Fruit fly (Drosophila melanogaster): ENCODE measurements around the gene Nek2.

Nek2 gene

DNA sequence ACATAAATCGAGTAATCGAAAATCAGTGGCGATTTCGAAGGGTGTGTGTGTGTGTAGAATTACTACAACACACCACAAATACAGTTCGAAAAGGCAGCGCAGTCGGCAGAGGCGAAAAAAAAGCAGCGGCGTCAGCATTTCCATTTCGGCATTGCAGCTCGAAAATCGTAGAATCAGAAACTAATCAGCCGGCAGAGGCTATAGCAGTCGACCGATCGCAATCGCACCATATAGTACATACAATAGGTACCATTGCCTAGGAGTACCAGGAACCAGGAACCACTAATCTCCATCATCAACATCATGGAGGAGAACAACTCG lies 17.6 kb upstream of the Nek2 start:
- TF ChIP-seq noc (tag; optimal IDR thresholded peaks at IDR 0.05), result no peak

DNA sequence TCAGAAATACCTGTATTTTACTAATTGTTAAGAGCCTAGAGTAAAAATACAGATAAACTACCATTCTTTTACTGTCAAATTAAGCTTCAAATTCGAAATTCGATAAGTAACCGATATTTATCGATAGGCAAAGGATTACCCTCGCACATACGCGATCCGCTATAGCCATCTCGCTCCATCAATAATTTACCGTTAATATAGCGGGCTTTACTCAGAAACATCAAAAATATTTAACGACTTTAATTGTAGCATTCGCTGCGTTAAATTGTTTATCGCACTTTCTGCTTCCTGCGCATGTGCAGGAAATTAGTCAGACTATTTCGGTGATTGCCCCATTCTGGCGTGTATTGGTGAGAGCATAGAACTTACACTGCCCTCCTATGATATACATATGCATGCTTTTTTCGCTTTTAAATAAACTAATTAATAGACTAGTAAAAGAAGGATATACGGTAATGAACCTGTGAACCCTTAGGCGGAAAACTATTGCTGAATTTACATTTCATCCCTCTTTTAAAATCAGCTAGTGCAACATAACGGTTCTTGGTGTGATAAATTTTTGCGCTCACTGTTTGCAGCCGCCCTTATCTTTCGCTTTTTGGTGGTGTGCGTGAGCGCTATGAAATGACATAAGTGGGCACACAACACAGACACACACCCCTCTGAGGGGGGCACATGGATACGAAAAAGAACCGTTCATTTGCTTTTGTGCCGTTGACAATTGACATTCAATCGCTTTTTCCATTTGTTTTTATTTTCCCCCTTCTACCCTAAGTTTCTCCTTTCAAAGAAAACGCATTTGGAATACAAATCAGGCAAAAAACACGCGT lies 17.0 kb upstream of the Nek2 start, which contains the start of the genes dpr14 and spidey:
TSS of gene dpr14 (minus strand) at position 48 of the 830 bp plus-strand sequence.
TSS of gene spidey (plus strand) at position 693 of the 830 bp plus-strand sequence.
- peak; percentile 95 for TF ChIP-seq noc (tag; optimal IDR thresholded peaks at IDR 0.05)

dm6 chrX:7901153-7902038 lies 9.9 kb upstream of the Nek2 start, which contains the start of the genes RpS6 and bys:
TSS of gene RpS6 (minus strand) at chrX:7901331.
TSS of gene bys (plus strand) at chrX:7901880.
- TF ChIP-seq noc (tag; optimal IDR thresholded peaks at IDR 0.05), result peak; percentile 17

DNA sequence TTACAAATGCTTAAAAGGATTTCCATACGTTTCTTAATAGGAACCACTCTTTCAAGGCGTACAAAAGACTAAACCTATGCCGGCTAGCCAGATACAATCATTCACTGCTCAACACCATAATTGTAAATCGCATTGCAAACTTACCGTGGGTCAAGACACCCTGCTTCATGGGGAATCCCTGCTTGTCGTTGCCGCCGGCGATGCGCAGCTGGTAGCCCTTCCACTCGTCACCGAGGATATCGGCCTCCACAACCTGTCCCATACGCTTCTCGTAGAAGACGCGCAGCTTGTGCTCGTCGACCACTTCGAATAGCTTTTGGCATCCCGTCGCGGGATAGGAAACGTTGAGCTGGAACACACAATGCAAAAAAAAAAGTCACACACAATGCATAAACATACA lies 9.2 kb upstream of the Nek2 start:
- no peak for TF ChIP-seq noc (tag; optimal IDR thresholded peaks at IDR 0.05)

DNA sequence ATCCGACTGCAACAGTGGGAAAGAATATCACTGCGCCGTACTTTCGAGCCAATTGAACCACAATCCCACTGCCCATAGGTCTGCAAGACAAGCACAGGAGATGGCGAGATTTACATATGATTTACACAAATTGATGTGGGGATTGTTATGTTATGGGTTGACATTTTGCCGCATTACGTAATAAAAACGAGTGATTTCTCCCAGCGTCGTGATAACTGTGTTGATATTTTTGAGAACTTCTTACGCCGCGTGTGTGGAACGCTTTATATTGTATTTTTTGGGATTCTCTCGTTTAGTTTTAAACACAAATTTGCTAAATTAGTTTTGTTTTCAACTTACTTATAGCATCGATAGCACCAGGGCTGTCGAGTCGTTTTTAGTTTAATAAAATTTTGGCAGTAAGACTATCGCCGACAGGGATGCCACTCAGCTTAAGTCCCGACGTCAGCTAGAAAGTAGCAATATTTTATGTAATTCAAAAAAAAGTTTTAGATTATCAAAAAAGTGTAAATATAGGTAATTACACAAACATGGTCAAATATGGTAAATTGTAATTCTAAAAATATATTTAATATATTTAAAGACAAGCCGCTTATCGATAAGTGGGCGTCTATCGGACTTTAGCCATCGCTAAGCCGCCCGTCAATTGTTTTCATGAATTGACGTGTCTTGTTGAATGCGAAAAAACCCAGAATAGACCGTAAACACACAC lies 2.1 kb upstream of the Nek2 start, which contains the start of the genes CG45089, ND-MNLL and p115:
TSS of gene CG45089 (minus strand) at position 388 of the 712 bp plus-strand sequence.
TSS of gene ND-MNLL (minus strand) at position 388 of the 712 bp plus-strand sequence.
TSS of gene p115 (plus strand) at position 621 of the 712 bp plus-strand sequence.
- TF ChIP-seq noc (tag; optimal IDR thresholded peaks at IDR 0.05), result peak; percentile 55

DNA sequence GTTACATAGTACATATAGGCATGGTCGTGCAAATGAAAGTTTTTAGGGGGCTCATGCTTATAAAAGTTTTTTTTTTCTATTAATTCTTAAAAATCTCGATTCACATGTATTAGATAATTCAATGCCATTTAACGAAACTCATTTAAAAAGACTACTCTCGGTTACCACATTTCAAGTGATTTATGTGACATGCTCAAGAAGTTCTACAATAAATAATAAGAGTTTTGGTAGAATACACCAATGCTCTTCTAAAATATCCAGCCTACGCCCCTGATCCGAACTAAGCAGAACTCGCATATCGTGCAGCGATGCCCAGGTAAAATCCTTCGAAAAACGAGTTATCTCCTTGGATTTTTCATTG lies 1.1 kb upstream of the Nek2 start:
- peak; percentile 3 for TF ChIP-seq noc (tag; optimal IDR thresholded peaks at IDR 0.05)

DNA sequence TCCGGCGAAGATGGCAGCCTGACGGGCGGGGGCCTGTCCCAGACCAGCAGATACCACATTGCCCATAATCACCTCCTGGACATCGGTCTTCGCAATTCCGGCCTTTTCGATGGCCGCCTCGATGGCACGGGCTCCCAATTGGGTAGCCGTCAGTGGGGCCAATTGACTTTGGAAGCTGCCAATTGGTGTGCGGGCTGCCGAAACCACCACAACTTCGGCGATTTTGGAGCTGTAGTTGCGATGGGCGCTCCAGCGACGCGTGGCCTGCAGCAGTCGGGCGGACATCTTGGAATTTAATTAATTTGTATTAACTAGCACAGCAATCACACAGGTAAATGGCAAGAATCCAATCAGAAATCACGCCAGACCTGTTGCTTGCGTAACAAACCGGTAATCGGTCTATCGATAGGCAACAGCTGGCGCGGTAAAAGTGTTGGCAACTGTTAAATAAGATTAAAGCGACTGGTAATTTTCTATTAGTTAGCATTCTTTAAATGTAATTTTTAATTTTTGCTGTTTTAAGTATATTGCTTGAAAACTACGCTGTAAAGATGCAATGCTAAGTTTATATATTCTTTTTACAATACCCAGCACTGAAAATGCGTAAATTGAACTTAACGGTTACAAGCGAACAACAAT lies 2.9 kb downstream of the Nek2 start, which contains the start of gene Acat1:
TSS of gene Acat1 (minus strand) at position 400 of the 639 bp plus-strand sequence.
- TF ChIP-seq noc (tag; optimal IDR thresholded peaks at IDR 0.05), result peak; percentile 71

DNA sequence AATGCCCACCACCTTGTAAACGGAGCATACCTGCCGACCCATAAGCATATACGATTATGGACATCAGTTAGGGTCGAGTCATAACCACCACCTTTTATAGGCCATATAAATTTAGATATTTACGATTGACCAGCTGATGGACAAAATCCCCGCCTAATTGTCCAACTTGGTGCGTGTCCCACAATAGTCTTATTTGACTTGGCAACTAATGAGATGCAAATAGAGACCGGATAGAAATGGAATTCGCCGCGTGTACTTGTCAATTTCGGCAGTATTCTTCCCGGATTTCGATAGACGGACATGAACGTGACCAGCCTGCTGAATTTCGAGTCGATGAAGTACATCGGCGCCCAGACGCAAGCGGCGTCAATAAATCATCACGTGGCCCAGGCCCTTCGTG lies 7.1 kb downstream of the Nek2 start, which contains the start of gene Ir7g:
TSS of gene Ir7g (plus strand) at position 301 of the 400 bp plus-strand sequence.
- TF ChIP-seq noc (tag; optimal IDR thresholded peaks at IDR 0.05), result no peak

DNA sequence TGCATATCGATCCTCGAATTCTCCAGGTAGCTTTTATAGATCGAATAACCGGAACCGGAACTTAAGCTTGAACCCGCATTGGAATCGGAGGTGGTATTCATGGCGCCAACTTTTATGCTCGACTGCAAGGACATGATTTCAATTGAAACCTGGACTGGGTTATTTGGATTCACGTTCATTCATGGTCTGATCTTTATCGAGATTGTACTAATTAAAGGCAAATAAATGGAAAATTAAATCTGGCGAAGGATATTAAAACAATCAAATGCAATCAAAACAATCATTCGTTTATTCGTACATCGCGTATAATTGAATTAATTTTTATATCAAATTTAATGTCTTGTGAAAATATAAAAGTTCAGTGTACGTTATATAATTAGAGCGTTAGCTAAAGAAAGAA lies 7.5 kb downstream of the Nek2 start, which contains the start of gene Ir7f:
TSS of gene Ir7f (minus strand) at position 101 of the 400 bp plus-strand sequence.
- no peak for TF ChIP-seq noc (tag; optimal IDR thresholded peaks at IDR 0.05)

DNA sequence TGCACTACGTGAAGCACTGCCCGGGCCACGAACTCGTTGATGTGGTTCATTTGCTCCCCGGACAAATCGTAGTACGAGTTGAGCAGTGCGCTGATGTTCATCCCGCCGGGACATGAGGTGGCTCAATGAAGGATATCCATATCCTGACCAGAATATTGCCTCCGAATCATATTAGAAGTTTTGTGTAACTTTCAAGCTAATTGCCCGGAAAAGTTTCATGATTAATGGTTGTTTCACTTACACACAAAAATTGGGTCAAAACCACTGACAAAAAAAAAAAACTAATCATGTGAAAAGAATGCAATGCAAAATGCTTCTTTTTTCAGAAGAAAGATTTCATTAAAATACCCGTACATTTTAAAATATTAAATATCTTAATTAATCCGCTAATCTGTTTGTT lies 9.9 kb downstream of the Nek2 start, which contains the start of gene Ir7e:
TSS of gene Ir7e (minus strand) at position 101 of the 400 bp plus-strand sequence.
- no peak for TF ChIP-seq noc (tag; optimal IDR thresholded peaks at IDR 0.05)

- TF ChIP-seq noc (tag; optimal IDR thresholded peaks at IDR 0.05), result no peak
Observed at dm6 chrX:7878736-7879135, 12.7 kb downstream of the Nek2 start, which contains the start of gene Ir7d. TSS of gene Ir7d (minus strand) at chrX:7878836.

DNA sequence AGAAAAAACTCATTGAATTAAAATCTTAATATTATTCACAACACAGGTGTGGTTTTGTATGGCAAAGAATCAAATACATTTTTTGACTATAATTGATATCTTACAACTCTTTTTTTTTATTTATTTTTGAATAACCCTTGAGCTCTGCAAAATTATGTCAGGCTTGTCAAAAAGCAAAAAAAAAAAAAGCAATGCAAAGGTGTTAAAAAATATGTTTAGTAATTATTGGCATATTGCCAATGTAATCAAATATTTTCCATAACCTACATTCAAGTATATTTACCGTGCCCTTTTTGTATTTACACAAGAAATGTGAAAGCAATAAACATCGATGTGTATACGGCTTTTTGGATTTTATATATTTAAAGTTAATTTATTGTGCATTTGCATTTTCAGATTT lies 17.4 kb downstream of the Nek2 start, which contains the start of gene Ir7c:
TSS of gene Ir7c (plus strand) at position 301 of the 400 bp plus-strand sequence.
- TF ChIP-seq noc (tag; optimal IDR thresholded peaks at IDR 0.05), result no peak

DNA sequence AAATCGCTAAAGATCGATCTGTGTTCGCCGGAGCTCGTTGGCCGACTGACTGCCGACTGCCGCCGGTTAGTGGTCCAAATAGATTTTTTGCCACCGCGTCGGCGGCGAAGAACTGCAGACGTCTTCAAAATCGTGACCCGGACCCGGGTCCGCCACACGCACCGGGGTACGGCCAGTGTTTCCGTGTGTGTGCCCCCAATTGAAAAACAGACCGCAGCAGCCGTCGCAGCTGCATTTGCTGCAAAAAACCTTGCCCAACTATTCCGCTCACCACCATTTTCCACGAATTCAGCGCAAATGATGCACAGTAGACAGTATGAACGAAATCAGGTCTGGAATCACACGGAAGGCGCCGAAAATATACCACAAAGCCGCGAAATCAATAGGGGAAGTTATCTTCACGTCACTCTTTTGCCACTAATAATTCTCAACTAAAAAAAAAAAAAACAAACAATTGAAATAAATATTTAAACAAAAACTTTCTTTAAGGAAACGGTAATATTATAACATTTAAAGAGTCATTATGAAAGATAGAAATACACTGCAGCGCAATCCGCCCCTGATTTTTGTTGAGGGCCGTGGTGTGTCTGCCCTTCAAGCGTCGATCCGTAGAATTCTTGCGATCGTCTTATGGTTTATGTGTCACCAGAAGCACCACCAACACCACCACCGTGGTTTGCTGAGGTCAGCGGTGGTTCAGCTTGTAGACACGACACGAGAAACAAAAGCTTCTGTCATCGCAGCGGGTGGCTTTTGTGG lies 18.1 kb downstream of the Nek2 start, which contains the start of gene dec:
TSS of gene dec (minus strand) at position 51 of the 759 bp plus-strand sequence.
- no peak for TF ChIP-seq noc (tag; optimal IDR thresholded peaks at IDR 0.05)

dm6 chrX:7866868-7867267 lies 24.6 kb downstream of the Nek2 start, which contains the start of gene Ir7b:
TSS of gene Ir7b (minus strand) at chrX:7866968.
- no peak for TF ChIP-seq noc (tag; optimal IDR thresholded peaks at IDR 0.05)

Measured in whole organism, larva.